Worm (Caenorhabditis elegans): ENCODE measurements around the gene pho-8.

- TF ChIP-seq him-1 (tag; optimal IDR thresholded peaks at IDR 0.05) (no peak), dao-5 (tag; optimal IDR thresholded peaks at IDR 0.05) (no peak)
Observed at ce11 chrV:11845492-11845891, 12.1 kb downstream of the pho-8 start, which contains the start of gene hmp-1.
